Fruit fly (Drosophila melanogaster) whole organism, prepupa: ENCODE measurements around the gene orion.
A peak's percentile ranks its signal among the peaks of the same experiment; 100 is the strongest.

Source experiments
- CG10631 ChIP-seq: fragments of 200-800 bp; sonication (Bioruptor generic); optimal IDR thresholded peaks from 2 replicates; lab custom pipeline; 2016; ENCODE audit warnings: missing biosample characterization, missing genetic modification characterization
- CG10669 ChIP-seq: fragments of 200-800 bp; sonication (Bioruptor generic); optimal IDR thresholded peaks from 3 replicates; lab custom pipeline; 2018; ENCODE audit warnings: missing biosample characterization, mild to moderate bottlenecking, missing genetic modification characterization, moderate library complexity
- CG11294 ChIP-seq: fragments of 200-800 bp; sonication (Bioruptor generic); IDR thresholded peaks from 2 replicates; pipeline ENCODE4 v1.3.6; 2022; ENCODE audit warnings: missing biosample characterization, missing genetic modification characterization
- CG11762 ChIP-seq: fragments of 200-800 bp; sonication (Bioruptor generic); optimal IDR thresholded peaks from 3 replicates; lab custom pipeline; 2016; ENCODE audit warnings: missing biosample characterization, missing genetic modification characterization; ENCODE audit not compliant: insufficient read depth
- CG11902 ChIP-seq: fragments of 200-800 bp; sonication (Bioruptor generic); optimal IDR thresholded peaks from 3 replicates; lab custom pipeline; 2016; ENCODE audit warnings: missing biosample characterization, missing genetic modification characterization
- CG15336 ChIP-seq: fragments of 200-800 bp; sonication (Bioruptor generic); IDR thresholded peaks from 2 replicates; pipeline ENCODE4 v1.3.6; 2022; ENCODE audit warnings: missing biosample characterization, missing genetic modification characterization
- CG1621 ChIP-seq: fragments of 200-800 bp; sonication (Bioruptor generic); optimal IDR thresholded peaks from 3 replicates; lab custom pipeline; 2018; ENCODE audit warnings: missing biosample characterization, mild to moderate bottlenecking, missing genetic modification characterization
- CG16779 ChIP-seq: fragments of 200-800 bp; sonication (Bioruptor generic); optimal IDR thresholded peaks from 3 replicates; lab custom pipeline; 2017; ENCODE audit warnings: missing biosample characterization, mild to moderate bottlenecking, missing genetic modification characterization
- CG3919 ChIP-seq: fragments of 200-800 bp; sonication (Bioruptor generic); optimal IDR thresholded peaks from 3 replicates; lab custom pipeline; 2016; ENCODE audit warnings: missing biosample characterization, missing genetic modification characterization
- CG4318 ChIP-seq: fragments of 200-800 bp; sonication (Bioruptor generic); optimal IDR thresholded peaks from 3 replicates; lab custom pipeline; 2017; ENCODE audit warnings: missing biosample characterization, mild to moderate bottlenecking, missing genetic modification characterization
- CG6163 ChIP-seq: fragments of 200-800 bp; sonication (Bioruptor generic); IDR thresholded peaks from 3 replicates; pipeline ENCODE4 v1.3.6; 2022; ENCODE audit warnings: missing biosample characterization, missing genetic modification characterization
- CG6276 ChIP-seq: fragments of 200-800 bp; sonication (Bioruptor generic); optimal IDR thresholded peaks from 2 replicates; lab custom pipeline; 2017; ENCODE audit warnings: missing biosample characterization, mild to moderate bottlenecking, missing genetic modification characterization
- CG6792 ChIP-seq: fragments of 200-800 bp; sonication (Bioruptor generic); optimal IDR thresholded peaks from 3 replicates; lab custom pipeline; 2016; ENCODE audit warnings: missing biosample characterization, missing genetic modification characterization
- CG6854 ChIP-seq: fragments of 200-800 bp; sonication (Bioruptor generic); optimal IDR thresholded peaks from 2 replicates; lab custom pipeline; 2017; ENCODE audit warnings: missing biosample characterization, mild to moderate bottlenecking, missing genetic modification characterization
- CG7368 ChIP-seq: fragments of 200-800 bp; sonication (Bioruptor generic); optimal IDR thresholded peaks from 3 replicates; lab custom pipeline; 2016; ENCODE audit warnings: missing biosample characterization, missing genetic modification characterization
- CG8319 ChIP-seq: fragments of 200-800 bp; sonication (Bioruptor generic); optimal IDR thresholded peaks from 3 replicates; lab custom pipeline; 2016; ENCODE audit warnings: missing biosample characterization, missing genetic modification characterization
- CG8632 ChIP-seq: fragments of 200-800 bp; sonication (Bioruptor generic); optimal IDR thresholded peaks from 3 replicates; lab custom pipeline; 2016; ENCODE audit warnings: missing biosample characterization, missing genetic modification characterization
- CG9139 ChIP-seq: fragments of 200-800 bp; sonication (Bioruptor generic); optimal IDR thresholded peaks from 3 replicates; lab custom pipeline; 2017; ENCODE audit warnings: missing biosample characterization, mild to moderate bottlenecking, missing genetic modification characterization
- Eip75B ChIP-seq: fragments of 200-800 bp; sonication (Bioruptor generic); optimal IDR thresholded peaks from 3 replicates; lab custom pipeline; 2016; ENCODE audit warnings: missing biosample characterization, missing genetic modification characterization
- Eip93F ChIP-seq: fragments of 200-800 bp; sonication (Bioruptor generic); optimal IDR thresholded peaks from 2 replicates; lab custom pipeline; 2016; ENCODE audit warnings: missing biosample characterization, mild to moderate bottlenecking, missing genetic modification characterization
- Ets21C ChIP-seq: fragments of 200-800 bp; sonication (Bioruptor generic); optimal IDR thresholded peaks from 3 replicates; lab custom pipeline; 2016; ENCODE audit warnings: missing biosample characterization, missing genetic modification characterization
- Ets96B ChIP-seq: fragments of 200-800 bp; optimal IDR thresholded peaks from 2 replicates; lab custom pipeline; 2019; ENCODE audit warnings: missing biosample characterization, mild to moderate bottlenecking, missing genetic modification characterization, moderate library complexity
- Gug ChIP-seq: fragments of 200-800 bp; sonication (Bioruptor generic); IDR thresholded peaks from 2 replicates; pipeline ENCODE4 v1.3.6; 2022; ENCODE audit warnings: missing biosample characterization, missing genetic modification characterization
- Hr39 ChIP-seq: fragments of 200-800 bp; sonication (Bioruptor generic); optimal IDR thresholded peaks from 2 replicates; lab custom pipeline; 2016; ENCODE audit warnings: missing biosample characterization, missing genetic modification characterization
- Hr4 ChIP-seq: fragments of 200-800 bp; sonication (Bioruptor generic); optimal IDR thresholded peaks from 3 replicates; lab custom pipeline; 2016; ENCODE audit warnings: missing biosample characterization, missing genetic modification characterization
- Lpt ChIP-seq: fragments of 200-800 bp; sonication (Bioruptor generic); optimal IDR thresholded peaks from 3 replicates; lab custom pipeline; 2016; ENCODE audit warnings: missing biosample characterization, missing genetic modification characterization
- Met ChIP-seq: fragments of 200-800 bp; sonication (Bioruptor generic); optimal IDR thresholded peaks from 3 replicates; lab custom pipeline; 2016; ENCODE audit warnings: missing biosample characterization, missing genetic modification characterization
- OdsH ChIP-seq: fragments of 200-800 bp; sonication (Bioruptor generic); optimal IDR thresholded peaks from 3 replicates; lab custom pipeline; 2016; ENCODE audit warnings: missing biosample characterization, missing genetic modification characterization
- Smox ChIP-seq: fragments of 200-800 bp; sonication (Bioruptor generic); optimal IDR thresholded peaks from 3 replicates; lab custom pipeline; 2016; ENCODE audit warnings: missing biosample characterization, missing genetic modification characterization
- Sox102F ChIP-seq: fragments of 200-800 bp; sonication (Bioruptor generic); optimal IDR thresholded peaks from 2 replicates; lab custom pipeline; 2016; ENCODE audit warnings: missing biosample characterization, mild to moderate bottlenecking, missing genetic modification characterization
- Sox14 ChIP-seq: fragments of 200-800 bp; sonication (Bioruptor generic); optimal IDR thresholded peaks from 3 replicates; lab custom pipeline; 2016; ENCODE audit warnings: missing biosample characterization, missing genetic modification characterization
- Sox15 ChIP-seq: fragments of 200-800 bp; sonication (Bioruptor generic); optimal IDR thresholded peaks from 3 replicates; lab custom pipeline; 2016; ENCODE audit warnings: missing biosample characterization, missing genetic modification characterization
- achi ChIP-seq: fragments of 200-800 bp; sonication (Bioruptor generic); optimal IDR thresholded peaks from 3 replicates; lab custom pipeline; 2016; ENCODE audit warnings: missing biosample characterization, missing genetic modification characterization
- cyc ChIP-seq: fragments of 200-800 bp; sonication (Bioruptor generic); optimal IDR thresholded peaks from 3 replicates; lab custom pipeline; 2016; ENCODE audit warnings: missing biosample characterization, missing genetic modification characterization
- dac ChIP-seq: fragments of 200-800 bp; sonication (Bioruptor generic); optimal IDR thresholded peaks from 2 replicates; lab custom pipeline; 2017; ENCODE audit warnings: missing biosample characterization, mild to moderate bottlenecking, missing genetic modification characterization
- dsx ChIP-seq: fragments of 200-800 bp; optimal IDR thresholded peaks from 3 replicates; lab custom pipeline; 2019; ENCODE audit warnings: missing biosample characterization, mild to moderate bottlenecking, missing genetic modification characterization, moderate library complexity; ENCODE audit not compliant: poor library complexity, severe bottlenecking
- eg ChIP-seq: fragments of 200-800 bp; sonication (Bioruptor generic); IDR thresholded peaks from 3 replicates; pipeline ENCODE4 v1.3.6; 2022; ENCODE audit warnings: missing biosample characterization, missing genetic modification characterization
- esn ChIP-seq: fragments of 200-800 bp; sonication (Bioruptor generic); optimal IDR thresholded peaks from 2 replicates; lab custom pipeline; 2016; ENCODE audit warnings: missing biosample characterization, mild to moderate bottlenecking, missing genetic modification characterization, moderate library complexity
- fd59A ChIP-seq: fragments of 200-800 bp; sonication (Bioruptor generic); optimal IDR thresholded peaks from 2 replicates; lab custom pipeline; 2017; ENCODE audit warnings: missing biosample characterization, mild to moderate bottlenecking, missing genetic modification characterization, missing genetic modification reagents
- lz ChIP-seq: fragments of 200-800 bp; sonication (Bioruptor generic); optimal IDR thresholded peaks from 3 replicates; lab custom pipeline; 2016; ENCODE audit warnings: missing biosample characterization, missing genetic modification characterization
- net ChIP-seq: fragments of 200-800 bp; sonication (Bioruptor generic); optimal IDR thresholded peaks from 3 replicates; lab custom pipeline; 2016; ENCODE audit warnings: missing biosample characterization, missing genetic modification characterization
- pdm3 ChIP-seq: fragments of 200-800 bp; sonication (Bioruptor generic); optimal IDR thresholded peaks from 3 replicates; lab custom pipeline; 2016; ENCODE audit warnings: missing biosample characterization, missing genetic modification characterization
- salr ChIP-seq, 2 experiments: fragments of 200-800 bp; sonication (Bioruptor generic); optimal IDR thresholded peaks; 3 replicates each; lab custom pipeline; 2016 to 2018; ENCODE audit warnings: missing biosample characterization in 2 of 2, missing genetic modification characterization in 2 of 2, mild to moderate bottlenecking in 1 of 2
- spab ChIP-seq: fragments of 200-800 bp; sonication (Bioruptor generic); optimal IDR thresholded peaks from 2 replicates; lab custom pipeline; 2017; ENCODE audit warnings: missing biosample characterization, mild to moderate bottlenecking, missing genetic modification characterization, missing genetic modification reagents
- topi ChIP-seq: fragments of 200-800 bp; sonication (Bioruptor generic); optimal IDR thresholded peaks from 3 replicates; lab custom pipeline; 2016; ENCODE audit warnings: missing biosample characterization, missing genetic modification characterization
- vri ChIP-seq: fragments of 200-800 bp; sonication (Bioruptor generic); optimal IDR thresholded peaks from 3 replicates; lab custom pipeline; 2016; ENCODE audit warnings: missing biosample characterization, mild to moderate bottlenecking, missing genetic modification characterization

The orion gene

dm6 chrX:7892539-7892899 is 54.2 kb downstream of the orion start (continued):
- peak; percentile 59 for TF ChIP-seq CG3919
- no peak for TF ChIP-seq Eip93F
- TF ChIP-seq Sox15 (GFP tag; lab: Kevin White, UChicago) = no peak
- TF ChIP-seq CG11762 = peak; percentile 46
- TF ChIP-seq CG8632 (GFP tag; lab: Kevin White, UChicago) = peak; percentile 25
- TF ChIP-seq cyc (GFP tag; lab: Kevin White, UChicago) = peak; percentile 51
- peak; percentile 53 for TF ChIP-seq CG10631 (GFP tag; lab: Kevin White, UChicago)
- TF ChIP-seq CG9139 (GFP tag; lab: Kevin White, UChicago) = no peak
- TF ChIP-seq Ets96B = peak; percentile 44
- TF ChIP-seq dsx (GFP tag; lab: Kevin White, UChicago) = no peak
- peak; percentile 28 for TF ChIP-seq dac (GFP tag; lab: Kevin White, UChicago)
- no peak for TF ChIP-seq CG6854 (GFP tag; lab: Kevin White, UChicago)
- peak; percentile 72 for TF ChIP-seq Met (GFP tag; lab: Kevin White, UChicago)
- TF ChIP-seq CG15336 = peak; percentile 70
- TF ChIP-seq vri (GFP tag; lab: Kevin White, UChicago) = peak; percentile 56
- 0 out of 2 replicates have a peak, but pooled peaks have one; percentile 27 for TF ChIP-seq Gug (GFP tag; lab: Robert Waterston, UW)
- no peak for TF ChIP-seq CG4318 (GFP tag; lab: Kevin White, UChicago)
- TF ChIP-seq salr (GFP tag; optimal IDR thresholded peaks at IDR 0.05; lab: Kevin White, UChicago) = peak in 1 of 2 experiments; percentile 42
- peak; percentile 48 for TF ChIP-seq CG6276 (GFP tag; lab: Kevin White, UChicago)

dm6 chrX:7891596-7892538 is 54.8 kb downstream of the orion start, which contains the start of gene Nek2:
Gene Nek2 (minus strand): TSS chrX:7891646.
- peak; percentile 16 for TF ChIP-seq Smox (GFP tag; lab: Kevin White, UChicago)
- no peak for TF ChIP-seq CG11762
- TF ChIP-seq Sox15 (GFP tag; lab: Kevin White, UChicago) = no peak
- TF ChIP-seq dsx (GFP tag; lab: Kevin White, UChicago) = peak; percentile 36
- no peak for TF ChIP-seq pdm3 (GFP tag; lab: Kevin White, UChicago)
- peak; percentile 27 for TF ChIP-seq Ets96B
- TF ChIP-seq CG6276 (GFP tag; lab: Kevin White, UChicago) = peak; percentile 19
- no peak for TF ChIP-seq CG7368 (GFP tag; lab: Kevin White, UChicago)
- TF ChIP-seq Eip75B (GFP tag; lab: Kevin White, UChicago) = no peak
- peak; percentile 1 for TF ChIP-seq achi (GFP tag; lab: Kevin White, UChicago)
- TF ChIP-seq CG6854 (GFP tag; lab: Kevin White, UChicago) = no peak
- no peak for TF ChIP-seq CG8319
- no peak for TF ChIP-seq Eip93F
- TF ChIP-seq CG11294 (GFP tag; lab: Robert Waterston, UW) = no peak
- TF ChIP-seq lz (GFP tag; lab: Kevin White, UChicago) = peak; percentile 9
- no peak for TF ChIP-seq OdsH (GFP tag; lab: Kevin White, UChicago)
- no peak for TF ChIP-seq CG8632 (GFP tag; lab: Kevin White, UChicago)
- no peak for TF ChIP-seq CG1621
- TF ChIP-seq esn (GFP tag; lab: Kevin White, UChicago) = peak; percentile 18
- no peak for TF ChIP-seq Sox14 (GFP tag; lab: Kevin White, UChicago)
- no peak for TF ChIP-seq fd59A (GFP tag; lab: Kevin White, UChicago)
- TF ChIP-seq Gug (GFP tag; lab: Robert Waterston, UW) = no peak
- TF ChIP-seq CG15336 = 0 out of 2 replicates have a peak, but pooled peaks have one; percentile 15
- TF ChIP-seq topi (GFP tag; lab: Kevin White, UChicago) = no peak
- TF ChIP-seq net (GFP tag; lab: Kevin White, UChicago) = no peak
- peak; percentile 29 for TF ChIP-seq spab (GFP tag; lab: Kevin White, UChicago)
- TF ChIP-seq CG4318 (GFP tag; lab: Kevin White, UChicago) = no peak
- no peak for TF ChIP-seq dac (GFP tag; lab: Kevin White, UChicago)
- no peak for TF ChIP-seq CG11902
- TF ChIP-seq eg (GFP tag; lab: Robert Waterston, UW) = no peak
- TF ChIP-seq CG6163 (GFP tag; lab: Robert Waterston, UW) = no peak
- TF ChIP-seq CG3919 = peak; percentile 33
- no peak for TF ChIP-seq Hr4 (GFP tag; lab: Kevin White, UChicago)
- TF ChIP-seq Met (GFP tag; lab: Kevin White, UChicago) = no peak
- no peak for TF ChIP-seq Ets21C (GFP tag; lab: Kevin White, UChicago)
- TF ChIP-seq Sox102F (GFP tag; lab: Kevin White, UChicago) = no peak
- peak; percentile 19 for TF ChIP-seq CG10669 (GFP tag; lab: Kevin White, UChicago)
- TF ChIP-seq CG6792 (GFP tag; lab: Kevin White, UChicago) = no peak
- TF ChIP-seq Hr39 (GFP tag; lab: Kevin White, UChicago) = no peak
- TF ChIP-seq CG16779 (tag; lab: Kevin White, UChicago) = no peak
- no peak for TF ChIP-seq Lpt (GFP tag; lab: Kevin White, UChicago)
